Fruit fly (Drosophila melanogaster) whole organism, embryonic: ENCODE data around the gene CG33269.

Experiments used
- Abd-B ChIP-seq: fragments of 200-800 bp; sonication (Bioruptor generic); optimal IDR thresholded peaks from 2 replicates; lab custom pipeline; 2018; ENCODE audit warnings: missing biosample characterization, mild to moderate bottlenecking, missing genetic modification characterization, moderate library complexity
- BtbVII ChIP-seq: fragments of 200-800 bp; sonication (Bioruptor generic); optimal IDR thresholded peaks from 3 replicates; lab custom pipeline; 2017; ENCODE audit warnings: missing biosample characterization, mild to moderate bottlenecking, missing genetic modification characterization
- CG10366 ChIP-seq: fragments of 200-800 bp; sonication (Bioruptor generic); IDR thresholded peaks from 2 replicates; pipeline ENCODE4 v1.3.6; 2022; ENCODE audit warnings: missing biosample characterization, missing genetic modification characterization
- CG11247 ChIP-seq: fragments of 200-800 bp; sonication (Bioruptor generic); IDR thresholded peaks from 2 replicates; pipeline ENCODE4 v1.3.6; 2022; ENCODE audit warnings: missing biosample characterization, missing genetic modification characterization
- CG12071 ChIP-seq: fragments of 200-800 bp; sonication (Bioruptor generic); optimal IDR thresholded peaks from 3 replicates; lab custom pipeline; 2018; ENCODE audit warnings: missing biosample characterization, mild to moderate bottlenecking, missing genetic modification characterization
- CG2202 ChIP-seq: fragments of 200-800 bp; sonication (Bioruptor generic); optimal IDR thresholded peaks from 2 replicates; lab custom pipeline; 2018; ENCODE audit warnings: missing biosample characterization, mild to moderate bottlenecking, missing genetic modification characterization
- CG30403 ChIP-seq: fragments of 200-800 bp; sonication (Bioruptor generic); optimal IDR thresholded peaks from 3 replicates; lab custom pipeline; 2016; ENCODE audit warnings: missing biosample characterization, missing genetic modification characterization
- CG31365 ChIP-seq: fragments of 200-800 bp; sonication (Bioruptor generic); optimal IDR thresholded peaks from 2 replicates; lab custom pipeline; 2018; ENCODE audit warnings: missing biosample characterization, mild to moderate bottlenecking, missing genetic modification characterization
- CG33557 ChIP-seq: fragments of 200-800 bp; sonication (Bioruptor generic); optimal IDR thresholded peaks from 2 replicates; lab custom pipeline; 2019; ENCODE audit warnings: missing biosample characterization, mild to moderate bottlenecking, missing genetic modification characterization, moderate library complexity
- CG6683 ChIP-seq: fragments of 200-800 bp; sonication (Bioruptor generic); optimal IDR thresholded peaks from 2 replicates; lab custom pipeline; 2017; ENCODE audit warnings: missing biosample characterization, mild to moderate bottlenecking, missing genetic modification characterization, missing genetic modification reagents
- CG7839 ChIP-seq: fragments of 200-800 bp; sonication (Bioruptor generic); optimal IDR thresholded peaks from 3 replicates; lab custom pipeline; 2018; ENCODE audit warnings: missing biosample characterization, mild to moderate bottlenecking, missing genetic modification characterization, moderate library complexity
- CG8924 ChIP-seq: fragments of 200-800 bp; optimal IDR thresholded peaks from 3 replicates; lab custom pipeline; 2019; ENCODE audit warnings: missing biosample characterization, mild to moderate bottlenecking, missing genetic modification characterization, moderate library complexity
- CG9215 ChIP-seq: fragments of 200-800 bp; sonication (Bioruptor generic); IDR thresholded peaks from 2 replicates; pipeline ENCODE4 v1.3.6; 2022; ENCODE audit warnings: missing biosample characterization, missing genetic modification characterization
- Dref ChIP-seq: fragments of 200-800 bp; sonication (Bioruptor generic); IDR thresholded peaks from 2 replicates; pipeline ENCODE4 v1.3.6; 2022; ENCODE audit warnings: missing biosample characterization, missing genetic modification characterization
- Eip74EF ChIP-seq, 2 experiments: fragments of 200-800 bp in 1 of 2; fragments of >200 bp in 1 of 2; sonication (Bioruptor generic) in 1 of 2; optimal IDR thresholded peaks; 2 replicates each; lab custom pipeline; 2017 to 2019; ENCODE audit warnings: missing biosample characterization in 2 of 2, missing genetic modification characterization in 2 of 2, mild to moderate bottlenecking in 1 of 2, moderate library complexity in 1 of 2
- HLH3B ChIP-seq: fragments of 200-800 bp; sonication (Bioruptor generic); IDR thresholded peaks from 2 replicates; pipeline ENCODE4 v1.3.6; 2022; ENCODE audit warnings: missing biosample characterization, missing genetic modification characterization
- Hand ChIP-seq: fragments of 200-800 bp; sonication (Bioruptor generic); optimal IDR thresholded peaks from 2 replicates; lab custom pipeline; 2017; ENCODE audit warnings: mild to moderate bottlenecking, missing biosample characterization, missing genetic modification reagents, missing genetic modification characterization
- Mad ChIP-seq: fragments of 200-800 bp; sonication (Bioruptor generic); optimal IDR thresholded peaks from 2 replicates; lab custom pipeline; 2016; ENCODE audit warnings: missing biosample characterization, missing genetic modification characterization
- Poxn ChIP-seq: fragments of 200-800 bp; sonication (Bioruptor generic); IDR thresholded peaks from 2 replicates; pipeline ENCODE4 v1.3.6; 2022; ENCODE audit warnings: missing biosample characterization, missing genetic modification characterization
- Ptx1 ChIP-seq: fragments of 200-800 bp; sonication (Bioruptor generic); IDR thresholded peaks from 2 replicates; pipeline ENCODE4 v1.3.6; 2022; ENCODE audit warnings: missing biosample characterization, missing genetic modification characterization
- Sin3A ChIP-seq: fragments of >200 bp; optimal IDR thresholded peaks from 2 replicates; lab custom pipeline; 2018
- Stat92E ChIP-seq, 3 experiments: fragments of >200 bp in 2 of 3; fragments of 200-800 bp in 1 of 3; sonication (Bioruptor generic) in 1 of 3; optimal IDR thresholded peaks; 2 replicates each; lab custom pipeline; 2017 to 2019; ENCODE audit warnings: missing biosample characterization in 3 of 3, missing genetic modification characterization in 3 of 3, mild to moderate bottlenecking in 1 of 3, moderate library complexity in 1 of 3
- Taf1 ChIP-seq: fragments of 200-800 bp; sonication (Bioruptor generic); IDR thresholded peaks from 2 replicates; pipeline ENCODE4 v1.3.6; 2022; ENCODE audit warnings: missing biosample characterization, missing genetic modification characterization
- Usf ChIP-seq: fragments of 200-800 bp; sonication (Bioruptor generic); optimal IDR thresholded peaks from 2 replicates; lab custom pipeline; 2017; ENCODE audit warnings: missing genotype, missing biosample characterization, missing genetic modification characterization
- Vsx1 ChIP-seq: fragments of 200-800 bp; sonication (Bioruptor generic); optimal IDR thresholded peaks from 2 replicates; lab custom pipeline; 2017; ENCODE audit warnings: missing biosample characterization, mild to moderate bottlenecking, missing genetic modification characterization, missing genetic modification reagents
- amos ChIP-seq: fragments of 200-800 bp; sonication (Bioruptor generic); IDR thresholded peaks from 2 replicates; pipeline ENCODE4 v1.3.6; 2022; ENCODE audit warnings: missing biosample characterization, missing genetic modification characterization; ENCODE audit not compliant: partially characterized antibody
- ara ChIP-seq: fragments of 200-800 bp; sonication (Bioruptor generic); IDR thresholded peaks from 2 replicates; pipeline ENCODE4 v1.3.6; 2022; ENCODE audit warnings: missing biosample characterization, missing genetic modification characterization
- chinmo ChIP-seq: fragments of 200-800 bp; sonication (Bioruptor generic); IDR thresholded peaks from 4 replicates; pipeline ENCODE4 v1.3.6; 2022; ENCODE audit warnings: missing biosample characterization, missing genetic modification characterization; ENCODE audit not compliant: partially characterized antibody
- croc ChIP-seq: fragments of 200-800 bp; sonication (Bioruptor generic); conservative IDR thresholded peaks from 3 replicates; pipeline ENCODE4 v1.3.6; 2022; ENCODE audit warnings: missing biosample characterization, missing genetic modification characterization
- danr ChIP-seq: fragments of 200-800 bp; sonication (Bioruptor generic); IDR thresholded peaks from 2 replicates; pipeline ENCODE4 v1.3.6; 2022; ENCODE audit warnings: missing biosample characterization, missing genetic modification characterization
- dmrt11E ChIP-seq: fragments of 200-800 bp; sonication (Bioruptor generic); optimal IDR thresholded peaks from 3 replicates; lab custom pipeline; 2018; ENCODE audit warnings: missing biosample characterization, mild to moderate bottlenecking, missing genetic modification characterization, moderate library complexity
- gcm2 ChIP-seq: fragments of 200-800 bp; sonication (Bioruptor generic); optimal IDR thresholded peaks from 2 replicates; lab custom pipeline; 2016; ENCODE audit warnings: missing biosample characterization, missing genetic modification characterization
- grau ChIP-seq: fragments of 200-800 bp; optimal IDR thresholded peaks from 3 replicates; lab custom pipeline; 2019; ENCODE audit warnings: missing biosample characterization, mild to moderate bottlenecking, missing genetic modification characterization, moderate library complexity
- gsb ChIP-seq: fragments of 200-800 bp; sonication (Bioruptor generic); IDR thresholded peaks from 2 replicates; pipeline ENCODE4 v1.3.6; 2022; ENCODE audit warnings: missing biosample characterization, missing genetic modification characterization
- hb ChIP-seq: fragments of 200-800 bp; sonication (Bioruptor generic); IDR thresholded peaks from 3 replicates; pipeline ENCODE4 v1.3.6; 2022; ENCODE audit warnings: missing biosample characterization, missing genetic modification characterization; ENCODE audit not compliant: partially characterized antibody
- kni ChIP-seq: fragments of 200-800 bp; sonication (Bioruptor generic); optimal IDR thresholded peaks from 3 replicates; lab custom pipeline; 2017; ENCODE audit warnings: mild to moderate bottlenecking, missing biosample characterization, missing genetic modification reagents, missing genetic modification characterization
- lbe ChIP-seq: fragments of 200-800 bp; sonication (Bioruptor generic); optimal IDR thresholded peaks from 2 replicates; lab custom pipeline; 2016; ENCODE audit warnings: missing biosample characterization, mild to moderate bottlenecking, missing genetic modification characterization
- lmd ChIP-seq: fragments of 200-800 bp; sonication (Bioruptor generic); IDR thresholded peaks from 2 replicates; pipeline ENCODE4 v1.3.6; 2022; ENCODE audit warnings: missing biosample characterization, missing genetic modification characterization
- lov ChIP-seq, 2 experiments: fragments of 200-800 bp in 1 of 2; fragments of >200 bp in 1 of 2; sonication (Bioruptor generic) in 1 of 2; IDR thresholded peaks in 1 of 2; optimal IDR thresholded peaks in 1 of 2; 2 replicates in 1 of 2; 3 replicates in 1 of 2; pipeline versions ENCODE4 v1.3.6 to Lab custom; 2017 to 2022; ENCODE audit warnings: missing biosample characterization in 1 of 2, missing genetic modification characterization in 1 of 2
- nerfin-1 ChIP-seq: fragments of 200-800 bp; sonication (Bioruptor generic); optimal IDR thresholded peaks from 3 replicates; lab custom pipeline; 2019; ENCODE audit warnings: missing biosample characterization, mild to moderate bottlenecking, missing genetic modification characterization, moderate library complexity
- nom ChIP-seq: fragments of 200-800 bp; sonication (Bioruptor generic); optimal IDR thresholded peaks from 2 replicates; lab custom pipeline; 2017; ENCODE audit warnings: missing biosample characterization, missing genetic modification characterization, mild to moderate bottlenecking, moderate library complexity, missing genetic modification reagents
- pum ChIP-seq: fragments of 200-800 bp; sonication (Bioruptor generic); optimal IDR thresholded peaks from 2 replicates; lab custom pipeline; 2016; ENCODE audit warnings: missing biosample characterization, missing genetic modification characterization
- pzg ChIP-seq: fragments of 200-800 bp; sonication (Bioruptor generic); optimal IDR thresholded peaks from 3 replicates; lab custom pipeline; 2018; ENCODE audit warnings: missing biosample characterization, mild to moderate bottlenecking, missing genetic modification characterization, moderate library complexity
- sim ChIP-seq: fragments of 200-800 bp; sonication (Bioruptor generic); IDR thresholded peaks from 2 replicates; pipeline ENCODE4 v1.3.6; 2022; ENCODE audit warnings: missing biosample characterization, missing genetic modification characterization
- sisA ChIP-seq: fragments of 200-800 bp; sonication (Bioruptor generic); IDR thresholded peaks from 2 replicates; pipeline ENCODE4 v1.3.6; 2022; ENCODE audit warnings: missing biosample characterization, missing genetic modification characterization
- sqz ChIP-seq: fragments of 200-800 bp; sonication (Bioruptor generic); optimal IDR thresholded peaks from 3 replicates; lab custom pipeline; 2018; ENCODE audit warnings: missing biosample characterization, mild to moderate bottlenecking, missing genetic modification characterization
- z ChIP-seq: fragments of 200-800 bp; sonication (Bioruptor generic); IDR thresholded peaks from 3 replicates; pipeline ENCODE4 v1.3.6; 2022; ENCODE audit warnings: missing biosample characterization, missing genetic modification characterization

Gene CG33269

dm6 chr3L:11547302-11547994, 34.5 kb downstream of the CG33269 start:
- TF ChIP-seq kni (GFP tag; lab: Kevin White, UChicago) (peak; percentile 77), Vsx1 (GFP tag; lab: Kevin White, UChicago) (peak; percentile 47), grau (tag; lab: Kevin White, UChicago) (peak; percentile 71), chinmo (GFP tag; lab: Robert Waterston, UW) (0 out of 4 replicates have a peak, but pooled peaks have one; percentile 39), ara (no peak), sqz (peak; percentile 29), CG7839 (tag; lab: Kevin White, UChicago) (no peak)

- no peak for TF ChIP-seq Sin3A (lab: Kevin White, UChicago)
- no peak for TF ChIP-seq nerfin-1
- no peak for TF ChIP-seq Taf1 (GFP tag; lab: Robert Waterston, UW)
- no peak for TF ChIP-seq CG6683 (GFP tag; lab: Kevin White, UChicago)
- TF ChIP-seq pum (GFP tag; lab: Kevin White, UChicago), result no peak
- no peak for TF ChIP-seq sim
- TF ChIP-seq CG11247 (GFP tag; lab: Robert Waterston, UW), result 0 out of 2 replicates have a peak, but pooled peaks have one; percentile 30
- TF ChIP-seq gcm2 (GFP tag; lab: Kevin White, UChicago), result no peak
- TF ChIP-seq hb, result no peak
- no peak for TF ChIP-seq Abd-B
- no peak for TF ChIP-seq croc (GFP tag; lab: Robert Waterston, UW)
- TF ChIP-seq lbe (GFP tag; lab: Kevin White, UChicago), result no peak
- TF ChIP-seq Dref (GFP tag; lab: Robert Waterston, UW), result no peak
- no peak for TF ChIP-seq CG9215 (GFP tag; lab: Robert Waterston, UW)
- no peak for TF ChIP-seq Mad (GFP tag; lab: Kevin White, UChicago)
- 0 out of 2 replicates have a peak, but pooled peaks have one; percentile 15 for TF ChIP-seq HLH3B (GFP tag; lab: Robert Waterston, UW)
- TF ChIP-seq amos, result no peak
- TF ChIP-seq CG31365 (tag; lab: Kevin White, UChicago), result no peak
- no peak for TF ChIP-seq CG12071
- TF ChIP-seq Ptx1 (GFP tag; lab: Robert Waterston, UW), result 0 out of 2 replicates have a peak, but pooled peaks have one; percentile 7
- no peak for TF ChIP-seq pzg (GFP tag; lab: Kevin White, UChicago)
- TF ChIP-seq Hand (GFP tag; lab: Kevin White, UChicago), result no peak
- no peak for TF ChIP-seq dmrt11E (tag; lab: Kevin White, UChicago)
- no peak for TF ChIP-seq Usf (GFP tag; lab: Kevin White, UChicago)
- no peak for TF ChIP-seq CG33557 (GFP tag; lab: Kevin White, UChicago)
- no peak for TF ChIP-seq BtbVII (GFP tag; lab: Kevin White, UChicago)
- no peak for TF ChIP-seq danr (GFP tag; lab: Robert Waterston, UW)
- TF ChIP-seq nom (GFP tag; lab: Kevin White, UChicago), result peak; percentile 30
- TF ChIP-seq sisA, result no peak
- no peak for TF ChIP-seq lov (optimal IDR thresholded peaks at IDR 0.05; lab: Kevin White, UChicago)
- no peak for TF ChIP-seq lov (GFP tag; IDR thresholded peaks at IDR 0.05; lab: Robert Waterston, UW)
- no peak for TF ChIP-seq Stat92E (GFP tag; optimal IDR thresholded peaks at IDR 0.05; lab: Kevin White, UChicago)
- TF ChIP-seq z (GFP tag; lab: Robert Waterston, UW), result no peak
- TF ChIP-seq Poxn (GFP tag; lab: Robert Waterston, UW), result no peak
- TF ChIP-seq gsb (GFP tag; lab: Robert Waterston, UW), result no peak
- no peak for TF ChIP-seq Eip74EF (GFP tag; optimal IDR thresholded peaks at IDR 0.05; lab: Kevin White, UChicago)
- TF ChIP-seq CG10366, result no peak
- no peak for TF ChIP-seq CG8924 (tag; lab: Kevin White, UChicago)
- 0 out of 2 replicates have a peak, but pooled peaks have one; percentile 16 for TF ChIP-seq lmd (GFP tag; lab: Robert Waterston, UW)
- no peak for TF ChIP-seq CG2202 (tag; lab: Kevin White, UChicago)
- no peak for TF ChIP-seq CG30403 (GFP tag; lab: Kevin White, UChicago)
These were observed 38.2 kb downstream of the CG33269 start for dm6 chr3L:11543681-11544299.
